Worm (Caenorhabditis elegans) whole organism, L3 larva: Measurements from ENCODE around the gene clec-168.

ENCODE experiments used
- R02D3.7 ChIP-seq: fragments of 150-350 bp; optimal IDR thresholded peaks from 2 replicates; lab custom pipeline; 2014; ENCODE audit warnings: missing biosample characterization, missing genetic modification characterization
- ceh-9 ChIP-seq: sonication (generic microtip); optimal IDR thresholded peaks from 2 replicates; lab custom pipeline; 2018; ENCODE audit warnings: missing biosample characterization, missing genetic modification characterization
- egl-27 ChIP-seq: sonication (generic microtip); optimal IDR thresholded peaks from 4 replicates; lab custom pipeline; 2017; ENCODE audit warnings: missing biosample characterization, missing genetic modification reagents, missing genetic modification characterization
- egl-5 ChIP-seq: fragments of 150-350 bp; optimal IDR thresholded peaks from 2 replicates; lab custom pipeline; 2017; ENCODE audit warnings: missing biosample characterization, missing genetic modification reagents, missing genetic modification characterization, inconsistent platforms
- elt-2 ChIP-seq: sonication (generic microtip); optimal IDR thresholded peaks from 2 replicates; lab custom pipeline; 2016; ENCODE audit warnings: missing genetic modification reagents, mild to moderate bottlenecking, missing genetic modification characterization, missing compliant biosample characterization
- fkh-2 ChIP-seq: fragments of 150-350 bp; optimal IDR thresholded peaks from 2 replicates; lab custom pipeline; 2014; ENCODE audit warnings: missing biosample characterization, missing genetic modification reagents, missing genetic modification characterization
- fos-1 ChIP-seq: fragments of 150-350 bp; optimal IDR thresholded peaks from 2 replicates; lab custom pipeline; 2014; ENCODE audit warnings: missing biosample characterization, missing genetic modification characterization
- lin-39 ChIP-seq: fragments of 150-350 bp; optimal IDR thresholded peaks from 2 replicates; lab custom pipeline; 2018; ENCODE audit warnings: missing biosample characterization, missing genetic modification reagents, missing genetic modification characterization
- nhr-11 ChIP-seq: fragments of 150-350 bp; optimal IDR thresholded peaks from 2 replicates; lab custom pipeline; 2014; ENCODE audit warnings: missing biosample characterization, missing genetic modification characterization
- nhr-237 ChIP-seq: fragments of 150-350 bp; optimal IDR thresholded peaks from 2 replicates; lab custom pipeline; 2014; ENCODE audit warnings: missing biosample characterization, missing genetic modification characterization
- unc-62 ChIP-seq: fragments of 150-350 bp; sonication (generic microtip); optimal IDR thresholded peaks from 4 replicates; lab custom pipeline; 2014; ENCODE audit warnings: missing biosample characterization, missing genetic modification reagents, missing genetic modification characterization
- ztf-4 ChIP-seq: fragments of 150-350 bp; optimal IDR thresholded peaks from 2 replicates; lab custom pipeline; 2014; ENCODE audit warnings: missing biosample characterization, missing genetic modification characterization

ce11 chrIV:1221167-1221566 is 35.6 kb upstream of the clec-168 start, which contains the start of gene W09G12.10:
- TF ChIP-seq elt-2 (tag; lab: Kevin White, UChicago) (no peak), unc-62 (GFP tag; lab: Kevin White, UChicago) (no peak), ceh-9 (tag; lab: Kevin White, UChicago) (no peak), lin-39 (tag; lab: Kevin White, UChicago) (no peak), R02D3.7 (tag; lab: Kevin White, UChicago) (no peak), nhr-11 (tag; lab: Kevin White, UChicago) (no peak), fkh-2 (tag; lab: Kevin White, UChicago) (no peak), egl-5 (tag; lab: Kevin White, UChicago) (peak; percentile 50), nhr-237 (tag; lab: Kevin White, UChicago) (no peak), ztf-4 (tag; lab: Kevin White, UChicago) (no peak), egl-27 (tag; lab: Kevin White, UChicago) (no peak), fos-1 (tag; lab: Kevin White, UChicago) (no peak)
